Worm (Caenorhabditis elegans) whole organism, L1 larva: ENCODE measurements around the gene T03G11.10.

ENCODE experiments used
- aly-2 ChIP-seq: fragments of 150-350 bp; optimal IDR thresholded peaks from 2 replicates; lab custom pipeline; 2014; ENCODE audit warnings: missing biosample characterization, missing genetic modification characterization
- elt-3 ChIP-seq, 6 experiments: fragments of 150-350 bp in 1 of 6; sonication (generic microtip); optimal IDR thresholded peaks; 2 replicates each; lab custom pipeline; 2017 to 2018; ENCODE audit warnings: missing biosample characterization in 6 of 6, missing genetic modification characterization in 6 of 6, inconsistent platforms in 1 of 6
- jun-1 ChIP-seq: fragments of 150-350 bp; optimal IDR thresholded peaks from 2 replicates; lab custom pipeline; 2014; ENCODE audit warnings: missing biosample characterization, missing genetic modification reagents, missing genetic modification characterization
- lin-13 ChIP-seq: fragments of 150-350 bp; optimal IDR thresholded peaks from 2 replicates; lab custom pipeline; 2014; ENCODE audit warnings: missing biosample characterization, missing genetic modification reagents, missing genetic modification characterization
- lsy-2 ChIP-seq, 2 experiments: fragments of 150-350 bp; optimal IDR thresholded peaks; 2 replicates each; lab custom pipeline; 2014; ENCODE audit warnings: missing biosample characterization in 2 of 2, missing genetic modification characterization in 2 of 2
- mep-1 ChIP-seq: fragments of 150-350 bp; optimal IDR thresholded peaks from 2 replicates; lab custom pipeline; 2014; ENCODE audit warnings: missing biosample characterization, missing genetic modification characterization
- skn-1 ChIP-seq: fragments of 150-350 bp; optimal IDR thresholded peaks from 2 replicates; lab custom pipeline; 2014; ENCODE audit warnings: missing biosample characterization, missing genetic modification characterization

DNA sequence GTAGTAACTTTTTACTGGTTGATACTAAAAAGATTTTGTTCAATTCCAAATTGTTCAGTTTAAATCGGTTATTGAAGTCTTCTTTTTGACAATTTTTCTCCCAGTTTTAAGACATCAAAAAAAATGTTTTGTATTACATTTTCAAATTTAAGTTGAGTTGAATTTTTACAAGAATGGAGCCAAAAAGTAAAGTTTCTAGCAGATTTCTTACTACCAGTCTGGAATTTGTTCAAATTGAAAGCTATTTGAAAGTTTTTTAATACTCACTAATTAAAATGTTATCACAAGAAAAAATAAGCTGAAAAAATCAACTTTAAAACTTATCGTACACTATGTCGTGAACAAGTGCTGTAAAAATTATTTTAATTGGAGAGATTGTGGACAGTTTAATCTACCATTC is 19.1 kb upstream of the T03G11.10 start:
- TF ChIP-seq skn-1 (tag; lab: Kevin White, UChicago) (no peak), lin-13 (GFP tag; lab: Kevin White, UChicago) (no peak), lsy-2 (tag; optimal IDR thresholded peaks at IDR 0.05; lab: Kevin White, UChicago) (no peak), jun-1 (no peak), elt-3 (tag; optimal IDR thresholded peaks at IDR 0.05; lab: Kevin White, UChicago) (no peak), mep-1 (tag; lab: Kevin White, UChicago) (no peak), aly-2 (tag; lab: Kevin White, UChicago) (no peak)
